Fruit fly (Drosophila melanogaster) whole organism, embryonic: ENCODE measurements around the gene jus.

ENCODE experiments used
- B-H1 ChIP-seq: fragments of 200-800 bp; sonication (Bioruptor generic); IDR thresholded peaks from 3 replicates; pipeline ENCODE4 v1.3.6; 2022; ENCODE audit warnings: missing biosample characterization, missing genetic modification characterization
- Bdp1 ChIP-seq: fragments of 200-800 bp; sonication (Bioruptor generic); optimal IDR thresholded peaks from 3 replicates; lab custom pipeline; 2016; ENCODE audit warnings: missing biosample characterization, missing genetic modification characterization
- CG10462 ChIP-seq: fragments of 200-800 bp; sonication (Bioruptor generic); optimal IDR thresholded peaks from 2 replicates; lab custom pipeline; 2016; ENCODE audit warnings: missing biosample characterization, missing genetic modification characterization
- CG11093 ChIP-seq: fragments of 200-800 bp; sonication (Bioruptor generic); IDR thresholded peaks from 3 replicates; pipeline ENCODE4 v1.3.6; 2022; ENCODE audit warnings: missing biosample characterization, missing genetic modification characterization
- CG12104 ChIP-seq: fragments of 200-800 bp; sonication (Bioruptor generic); optimal IDR thresholded peaks from 3 replicates; lab custom pipeline; 2016; ENCODE audit warnings: missing biosample characterization, missing genetic modification characterization
- CG12744 ChIP-seq: fragments of 200-800 bp; sonication (Bioruptor generic); optimal IDR thresholded peaks from 2 replicates; lab custom pipeline; 2016; ENCODE audit warnings: missing biosample characterization, missing genetic modification characterization
- CG12769 ChIP-seq: fragments of 200-800 bp; sonication (Bioruptor generic); optimal IDR thresholded peaks from 2 replicates; lab custom pipeline; 2019; ENCODE audit warnings: missing biosample characterization, mild to moderate bottlenecking, missing genetic modification characterization, moderate library complexity
- CG12942 ChIP-seq: fragments of 200-800 bp; sonication (Bioruptor generic); optimal IDR thresholded peaks from 3 replicates; lab custom pipeline; 2016; ENCODE audit warnings: missing biosample characterization, missing genetic modification characterization
- CG14014 ChIP-seq: fragments of 200-800 bp; sonication (Bioruptor generic); IDR thresholded peaks from 2 replicates; pipeline ENCODE4 v1.3.6; 2022; ENCODE audit warnings: missing biosample characterization, missing genetic modification characterization
- CG15011 ChIP-seq: fragments of 200-800 bp; sonication (Bioruptor generic); optimal IDR thresholded peaks from 3 replicates; lab custom pipeline; 2018; ENCODE audit warnings: missing biosample characterization, mild to moderate bottlenecking, missing genetic modification characterization
- CG15514 ChIP-seq: fragments of 200-800 bp; sonication (Bioruptor generic); optimal IDR thresholded peaks from 3 replicates; lab custom pipeline; 2017; ENCODE audit warnings: missing biosample characterization, missing genetic modification characterization, mild to moderate bottlenecking, moderate library complexity, missing genetic modification reagents
- CG17361 ChIP-seq: fragments of 200-800 bp; sonication (Bioruptor generic); IDR thresholded peaks from 3 replicates; pipeline ENCODE4 v1.3.6; 2022; ENCODE audit warnings: missing biosample characterization, missing genetic modification characterization
- CG17612 ChIP-seq: fragments of 200-800 bp; sonication (Bioruptor generic); IDR thresholded peaks from 2 replicates; pipeline ENCODE4 v1.3.6; 2022; ENCODE audit warnings: missing biosample characterization, missing genetic modification characterization
- CG18599 ChIP-seq: fragments of 200-800 bp; sonication (Bioruptor generic); optimal IDR thresholded peaks from 3 replicates; lab custom pipeline; 2017; ENCODE audit warnings: missing biosample characterization, missing genetic modification characterization, mild to moderate bottlenecking, moderate library complexity, missing genetic modification reagents
- CG18764 ChIP-seq: fragments of 200-800 bp; sonication (Bioruptor generic); optimal IDR thresholded peaks from 3 replicates; lab custom pipeline; 2016; ENCODE audit warnings: missing biosample characterization, missing genetic modification characterization
- CG2199 ChIP-seq: fragments of 200-800 bp; sonication (Bioruptor generic); IDR thresholded peaks from 3 replicates; pipeline ENCODE4 v1.3.6; 2022; ENCODE audit warnings: missing biosample characterization, missing genetic modification characterization
- CG2202 ChIP-seq: fragments of 200-800 bp; sonication (Bioruptor generic); optimal IDR thresholded peaks from 2 replicates; lab custom pipeline; 2018; ENCODE audit warnings: missing biosample characterization, mild to moderate bottlenecking, missing genetic modification characterization
- CG32767 ChIP-seq: fragments of 200-800 bp; sonication (Bioruptor generic); IDR thresholded peaks from 2 replicates; pipeline ENCODE4 v1.3.6; 2022; ENCODE audit warnings: missing biosample characterization, missing genetic modification characterization
- CG34224 ChIP-seq: fragments of 200-800 bp; sonication (Bioruptor generic); IDR thresholded peaks from 3 replicates; pipeline ENCODE4 v1.3.6; 2022; ENCODE audit warnings: missing biosample characterization, missing genetic modification characterization; ENCODE audit not compliant: partially characterized antibody
- CG5245 ChIP-seq: fragments of 200-800 bp; sonication (Bioruptor generic); optimal IDR thresholded peaks from 3 replicates; lab custom pipeline; 2016; ENCODE audit warnings: missing biosample characterization, missing genetic modification characterization
- CG7271 ChIP-seq: fragments of 200-800 bp; sonication (Bioruptor generic); optimal IDR thresholded peaks from 2 replicates; lab custom pipeline; 2018; ENCODE audit warnings: missing biosample characterization, mild to moderate bottlenecking, missing genetic modification characterization, moderate library complexity
- CG8924 ChIP-seq: fragments of 200-800 bp; optimal IDR thresholded peaks from 3 replicates; lab custom pipeline; 2019; ENCODE audit warnings: missing biosample characterization, mild to moderate bottlenecking, missing genetic modification characterization, moderate library complexity
- CG9609 ChIP-seq: fragments of 200-800 bp; sonication (Bioruptor generic); optimal IDR thresholded peaks from 3 replicates; lab custom pipeline; 2016; ENCODE audit warnings: missing biosample characterization, missing genetic modification characterization
- ERR ChIP-seq: fragments of 200-800 bp; sonication (Bioruptor generic); optimal IDR thresholded peaks from 2 replicates; lab custom pipeline; 2016; ENCODE audit warnings: missing biosample characterization, missing genetic modification characterization
- HLHmδ ChIP-seq: fragments of 200-800 bp; sonication (Bioruptor generic); optimal IDR thresholded peaks from 2 replicates; lab custom pipeline; 2018; ENCODE audit warnings: missing biosample characterization, mild to moderate bottlenecking, missing genetic modification characterization, moderate library complexity
- HmgZ ChIP-seq: fragments of 200-800 bp; sonication (Bioruptor generic); optimal IDR thresholded peaks from 2 replicates; lab custom pipeline; 2018; ENCODE audit warnings: missing biosample characterization, mild to moderate bottlenecking, missing genetic modification characterization
- Hr3 ChIP-seq: fragments of 200-800 bp; sonication (Bioruptor generic); optimal IDR thresholded peaks from 3 replicates; lab custom pipeline; 2016; ENCODE audit warnings: missing biosample characterization, missing genetic modification characterization
- Hr78 ChIP-seq, 2 experiments: fragments of 200-800 bp in 1 of 2; fragments of >200 bp in 1 of 2; sonication (Bioruptor generic) in 1 of 2; optimal IDR thresholded peaks; 2 replicates each; lab custom pipeline; 2017 to 2019; ENCODE audit warnings: missing biosample characterization in 2 of 2, missing genetic modification characterization in 2 of 2, mild to moderate bottlenecking in 1 of 2, moderate library complexity in 1 of 2
- NC2α ChIP-seq: fragments of 200-800 bp; sonication (Bioruptor generic); optimal IDR thresholded peaks from 2 replicates; lab custom pipeline; 2016; ENCODE audit warnings: missing biosample characterization, missing genetic modification characterization
- Nf-YA ChIP-seq: fragments of 200-800 bp; sonication (Bioruptor generic); IDR thresholded peaks from 2 replicates; pipeline ENCODE4 v1.3.6; 2022; ENCODE audit warnings: missing biosample characterization, missing genetic modification characterization
- Oli ChIP-seq: fragments of 200-800 bp; sonication (Bioruptor generic); optimal IDR thresholded peaks from 2 replicates; lab custom pipeline; 2018; ENCODE audit warnings: missing biosample characterization, mild to moderate bottlenecking, missing genetic modification characterization, moderate library complexity
- Poxn ChIP-seq: fragments of 200-800 bp; sonication (Bioruptor generic); IDR thresholded peaks from 2 replicates; pipeline ENCODE4 v1.3.6; 2022; ENCODE audit warnings: missing biosample characterization, missing genetic modification characterization
- Tbp ChIP-seq: fragments of >200 bp; optimal IDR thresholded peaks from 2 replicates; lab custom pipeline; 2018; ENCODE audit warnings: missing biosample characterization, missing genetic modification characterization
- abd-A ChIP-seq: fragments of 200-800 bp; sonication (Bioruptor generic); optimal IDR thresholded peaks from 3 replicates; lab custom pipeline; 2019; ENCODE audit warnings: missing biosample characterization, mild to moderate bottlenecking, missing genetic modification characterization, moderate library complexity
- ac ChIP-seq: fragments of 200-800 bp; sonication (Bioruptor generic); optimal IDR thresholded peaks from 3 replicates; lab custom pipeline; 2017; ENCODE audit warnings: missing biosample characterization, mild to moderate bottlenecking, missing genetic modification characterization
- chif ChIP-seq, 2 experiments: fragments of 200-800 bp; sonication (Bioruptor generic); optimal IDR thresholded peaks; 3 replicates each; lab custom pipeline; 2016; ENCODE audit warnings: missing biosample characterization in 2 of 2, missing genetic modification characterization in 2 of 2
- disco-r ChIP-seq: fragments of 200-800 bp; sonication (Bioruptor generic); optimal IDR thresholded peaks from 2 replicates; lab custom pipeline; 2016; ENCODE audit warnings: missing biosample characterization, missing genetic modification characterization
- dmrt99B ChIP-seq: fragments of 200-800 bp; sonication (Bioruptor generic); optimal IDR thresholded peaks from 2 replicates; lab custom pipeline; 2018; ENCODE audit warnings: missing biosample characterization, mild to moderate bottlenecking, missing genetic modification characterization, moderate library complexity
- emc ChIP-seq: fragments of 200-800 bp; sonication (Bioruptor generic); optimal IDR thresholded peaks from 2 replicates; lab custom pipeline; 2016; ENCODE audit warnings: missing biosample characterization, missing genetic modification characterization
- ewg ChIP-seq: fragments of 200-800 bp; sonication (Bioruptor generic); optimal IDR thresholded peaks from 3 replicates; lab custom pipeline; 2017; ENCODE audit warnings: mild to moderate bottlenecking, missing biosample characterization, missing genetic modification reagents, missing genetic modification characterization
- gt ChIP-seq: fragments of 200-800 bp; sonication (Bioruptor generic); IDR thresholded peaks from 2 replicates; pipeline ENCODE4 v1.3.6; 2022; ENCODE audit warnings: missing biosample characterization, missing genetic modification characterization
- hb ChIP-seq: fragments of 200-800 bp; sonication (Bioruptor generic); IDR thresholded peaks from 3 replicates; pipeline ENCODE4 v1.3.6; 2022; ENCODE audit warnings: missing biosample characterization, missing genetic modification characterization; ENCODE audit not compliant: partially characterized antibody
- ind ChIP-seq: fragments of 200-800 bp; sonication (Bioruptor generic); optimal IDR thresholded peaks from 3 replicates; lab custom pipeline; 2016; ENCODE audit warnings: missing biosample characterization, missing genetic modification characterization
- ken ChIP-seq: fragments of 200-800 bp; sonication (Bioruptor generic); IDR thresholded peaks from 3 replicates; pipeline ENCODE4 v1.3.6; 2022; ENCODE audit warnings: missing biosample characterization, missing genetic modification characterization
- maf-S ChIP-seq: fragments of 200-800 bp; sonication (Bioruptor generic); optimal IDR thresholded peaks from 2 replicates; lab custom pipeline; 2016; ENCODE audit warnings: missing biosample characterization, missing genetic modification characterization
- prd ChIP-seq, 3 experiments: fragments of >200 bp in 2 of 3; fragments of 200-800 bp in 1 of 3; sonication (Bioruptor generic) in 1 of 3; optimal IDR thresholded peaks in 2 of 3; IDR thresholded peaks in 1 of 3; 2 replicates in 2 of 3; 3 replicates in 1 of 3; pipeline versions ENCODE4 v1.3.6 to Lab custom; 2017 to 2022; ENCODE audit warnings: missing biosample characterization in 1 of 3, missing genetic modification characterization in 1 of 3
- sens ChIP-seq: fragments of 200-800 bp; sonication (Bioruptor generic); peaks from one replicate; lab custom pipeline; 2016; ENCODE audit warnings: missing biosample characterization, missing genetic modification characterization
- sr ChIP-seq: fragments of 200-800 bp; sonication (Bioruptor generic); IDR thresholded peaks from 3 replicates; pipeline ENCODE4 v1.3.6; 2022; ENCODE audit warnings: missing biosample characterization, missing genetic modification characterization
- tin ChIP-seq: fragments of 200-800 bp; sonication (Bioruptor generic); optimal IDR thresholded peaks from 3 replicates; lab custom pipeline; 2016; ENCODE audit warnings: missing biosample characterization, missing genetic modification characterization
- vvl ChIP-seq: fragments of 200-800 bp; sonication (Bioruptor generic); IDR thresholded peaks from 2 replicates; pipeline ENCODE4 v1.3.6; 2022; ENCODE audit warnings: missing biosample characterization, missing genetic modification characterization

jus gene

dm6 chr3R:29148072-29148471 is 46.7 kb downstream of the jus start, which contains the start of the genes CG11882 and Pglym78 (continued):
- TF ChIP-seq Nf-YA (GFP tag; lab: Robert Waterston, UW) (no peak), CG2199 (0 out of 3 replicates have a peak, but pooled peaks have one; percentile 51), ewg (GFP tag; lab: Kevin White, UChicago) (peak; percentile 100), gt (GFP tag; lab: Robert Waterston, UW) (no peak), hb (GFP tag; lab: Robert Waterston, UW) (no peak), B-H1 (no peak), CG12744 (peak; percentile 23), CG11093 (GFP tag; lab: Robert Waterston, UW) (no peak), CG12769 (tag; lab: Kevin White, UChicago) (no peak), emc (peak; percentile 28), CG15011 (GFP tag; lab: Kevin White, UChicago) (no peak), NC2α (GFP tag; lab: Kevin White, UChicago) (peak; percentile 30), prd (optimal IDR thresholded peaks at IDR 0.05; lab: Kevin White, UChicago) (no peak), prd (GFP tag; IDR thresholded peaks at IDR 0.05; lab: Robert Waterston, UW) (peak; percentile 33; the same call in 1 of the 3 replicates), dmrt99B (tag; lab: Kevin White, UChicago) (no peak), Oli (tag; lab: Kevin White, UChicago) (no peak), sens (GFP tag; lab: Kevin White, UChicago) (peak; percentile 88), HLHmδ (peak; percentile 24), chif (GFP tag; optimal IDR thresholded peaks at IDR 0.05; lab: Kevin White, UChicago) (peak in 1 of 2 experiments; percentile 25), tin (GFP tag; lab: Kevin White, UChicago) (peak; percentile 45), CG18764 (GFP tag; lab: Kevin White, UChicago) (peak; percentile 25), maf-S (GFP tag; lab: Kevin White, UChicago) (no peak), CG17361 (GFP tag; lab: Robert Waterston, UW) (no peak), CG15514 (GFP tag; lab: Kevin White, UChicago) (peak; percentile 90), CG32767 (GFP tag; lab: Robert Waterston, UW) (0 out of 2 replicates have a peak, but pooled peaks have one; percentile 30), abd-A (tag; lab: Kevin White, UChicago) (no peak), HmgZ (tag; lab: Kevin White, UChicago) (peak; percentile 89), Hr78 (GFP tag; optimal IDR thresholded peaks at IDR 0.05; lab: Kevin White, UChicago) (peak in 1 of 2 experiments; percentile 62), ac (GFP tag; lab: Kevin White, UChicago) (no peak), Poxn (GFP tag; lab: Robert Waterston, UW) (no peak), disco-r (no peak), ind (GFP tag; lab: Kevin White, UChicago) (no peak), CG14014 (GFP tag; lab: Robert Waterston, UW) (peak; percentile 23; the same call in 1 of the 2 replicates), CG12942 (GFP tag; lab: Kevin White, UChicago) (peak; percentile 37), CG18599 (GFP tag; lab: Kevin White, UChicago) (peak; percentile 48), CG34224 (GFP tag; lab: Robert Waterston, UW) (peak; percentile 72), CG8924 (tag; lab: Kevin White, UChicago) (peak; percentile 2), Bdp1 (GFP tag; lab: Kevin White, UChicago) (peak; percentile 20), vvl (GFP tag; lab: Robert Waterston, UW) (peak; percentile 83), sr (GFP tag; lab: Robert Waterston, UW) (no peak), ken (GFP tag; lab: Robert Waterston, UW) (0 out of 3 replicates have a peak, but pooled peaks have one; percentile 64), Tbp (GFP tag; lab: Kevin White, UChicago) (no peak), Hr3 (GFP tag; lab: Kevin White, UChicago) (peak; percentile 81), CG5245 (no peak), CG2202 (tag; lab: Kevin White, UChicago) (no peak), CG17612 (GFP tag; lab: Robert Waterston, UW) (no peak), ERR (GFP tag; lab: Kevin White, UChicago) (peak; percentile 100), CG12104 (no peak), CG7271 (no peak), CG10462 (GFP tag; lab: Kevin White, UChicago) (no peak), CG9609 (GFP tag; lab: Kevin White, UChicago) (peak; percentile 55)
